Worm (Caenorhabditis elegans): ENCODE results near the gene hpr-9.

- no peak for TF ChIP-seq dpl-1 (GFP tag; optimal IDR thresholded peaks at IDR 0.05)
- TF ChIP-seq tlf-1 (GFP tag; optimal IDR thresholded peaks at IDR 0.05): no peak
- peak; percentile 89 for TF ChIP-seq attf-5 (GFP tag; optimal IDR thresholded peaks at IDR 0.05)
- TF ChIP-seq F52B5.7 (tag; optimal IDR thresholded peaks at IDR 0.05): no peak
- no peak for TF ChIP-seq nhr-179 (tag; optimal IDR thresholded peaks at IDR 0.05)
- TF ChIP-seq bed-2 (GFP tag; IDR thresholded peaks at IDR 0.05): no peak
- no peak for TF ChIP-seq F37B4.10 (GFP tag; IDR thresholded peaks at IDR 0.05)
- no peak for TF ChIP-seq repo-1 (tag; optimal IDR thresholded peaks at IDR 0.05)
- no peak for TF ChIP-seq Y95B8A.8 (GFP tag; IDR thresholded peaks at IDR 0.05)
- TF ChIP-seq B0019.2 (GFP tag; conservative IDR thresholded peaks at IDR 0.05): no peak
- no peak for TF ChIP-seq hlh-12 (tag; optimal IDR thresholded peaks at IDR 0.05)
- peak; percentile 4 for TF ChIP-seq F23B12.7 (tag; optimal IDR thresholded peaks at IDR 0.05; ENCODE audit: insufficient read depth)
- no peak for TF ChIP-seq ztf-28 (GFP tag; IDR thresholded peaks at IDR 0.05)
- no peak for TF ChIP-seq ets-4 (GFP tag; optimal IDR thresholded peaks at IDR 0.05)
Measured at ce11 chrIII:10599699-10600098, 21.7 kb upstream of the hpr-9 start.
